Worm (Caenorhabditis elegans) whole organism, early embryonic: ENCODE data around the gene C47E12.2.

Experiments
- F13C5.2 ChIP-seq: sonication (generic microtip); optimal IDR thresholded peaks from 2 replicates; lab custom pipeline; 2017; ENCODE audit warnings: mild to moderate bottlenecking, missing genetic modification characterization, inconsistent platforms, missing compliant biosample characterization
- ceh-36 ChIP-seq: sonication (generic microtip); optimal IDR thresholded peaks from 2 replicates; lab custom pipeline; 2016; ENCODE audit warnings: missing genetic modification characterization, inconsistent platforms, missing compliant biosample characterization
- pes-1 ChIP-seq: fragments of 200-800 bp; sonication (Bioruptor generic); IDR thresholded peaks from 2 replicates; pipeline ENCODE4 v1.3.6; 2022; ENCODE audit warnings: missing genetic modification reagents, missing genetic modification characterization, missing compliant biosample characterization
- sea-1 ChIP-seq: fragments of 200-800 bp; sonication (Bioruptor generic); conservative IDR thresholded peaks from 2 replicates; pipeline ENCODE4 v1.3.6; 2022; ENCODE audit warnings: missing genetic modification characterization, missing compliant biosample characterization
- tbx-37 ChIP-seq: fragments of 200-800 bp; sonication (Bioruptor generic); conservative IDR thresholded peaks from 2 replicates; pipeline ENCODE4 v1.3.6; 2022; ENCODE audit warnings: missing genetic modification reagents, missing genetic modification characterization, missing compliant biosample characterization
- tra-4 ChIP-seq: sonication (generic microtip); optimal IDR thresholded peaks from 2 replicates; lab custom pipeline; 2017; ENCODE audit warnings: missing genetic modification characterization, missing compliant biosample characterization

- TF ChIP-seq tbx-37 (no peak), ceh-36 (no peak), pes-1 (GFP tag; lab: Robert Waterston, UW) (no peak), sea-1 (GFP tag; lab: Robert Waterston, UW) (no peak), F13C5.2 (no peak), tra-4 (tag; lab: Kevin White, UChicago) (no peak)
These were observed 9.7 kb downstream of the C47E12.2 start for ce11 chrIV:9993403-9994132.
